Worm (Caenorhabditis elegans) whole organism, L3 larva: Measurements from ENCODE around the gene fbxc-25.
A peak's percentile ranks its signal among the peaks of the same experiment; 100 is the strongest.

Experiments used
- aly-2 ChIP-seq: fragments of 150-350 bp; optimal IDR thresholded peaks from 2 replicates; lab custom pipeline; 2014; ENCODE audit warnings: missing biosample characterization, missing genetic modification characterization
- ama-1 ChIP-seq: fragments of 150-350 bp; optimal IDR thresholded peaks from 2 replicates; lab custom pipeline; 2018
- ceh-16 ChIP-seq: sonication (generic microtip); optimal IDR thresholded peaks from 2 replicates; lab custom pipeline; 2017; ENCODE audit warnings: missing biosample characterization, missing genetic modification characterization
- ceh-28 ChIP-seq: fragments of 150-350 bp; optimal IDR thresholded peaks from 2 replicates; lab custom pipeline; 2014; ENCODE audit warnings: missing biosample characterization, missing genetic modification reagents, missing genetic modification characterization
- ceh-82 ChIP-seq: fragments of 150-350 bp; optimal IDR thresholded peaks from 2 replicates; lab custom pipeline; 2014; ENCODE audit warnings: missing biosample characterization, missing genetic modification characterization
- ceh-9 ChIP-seq: sonication (generic microtip); optimal IDR thresholded peaks from 2 replicates; lab custom pipeline; 2018; ENCODE audit warnings: missing biosample characterization, missing genetic modification characterization
- elt-1 ChIP-seq: fragments of 150-350 bp; optimal IDR thresholded peaks from 2 replicates; lab custom pipeline; 2014; ENCODE audit warnings: missing biosample characterization, missing genetic modification characterization
- elt-2 ChIP-seq: sonication (generic microtip); optimal IDR thresholded peaks from 2 replicates; lab custom pipeline; 2016; ENCODE audit warnings: missing genetic modification reagents, mild to moderate bottlenecking, missing genetic modification characterization, missing compliant biosample characterization
- elt-3 ChIP-seq, 3 experiments: fragments of 150-350 bp in 1 of 3; sonication (generic microtip) in 2 of 3; optimal IDR thresholded peaks; 2 replicates in 2 of 3; 4 replicates in 1 of 3; lab custom pipeline; 2014 to 2017; ENCODE audit warnings: missing biosample characterization in 3 of 3, missing genetic modification characterization in 3 of 3
- eor-1 ChIP-seq, 2 experiments: fragments of 150-350 bp; optimal IDR thresholded peaks; 2 replicates each; lab custom pipeline; 2014 to 2018; ENCODE audit warnings: missing biosample characterization in 2 of 2, missing genetic modification characterization in 2 of 2
- fkh-10 ChIP-seq: sonication (generic microtip); optimal IDR thresholded peaks from 2 replicates; lab custom pipeline; 2017; ENCODE audit warnings: missing biosample characterization, missing genetic modification reagents, missing genetic modification characterization
- fkh-2 ChIP-seq: fragments of 150-350 bp; optimal IDR thresholded peaks from 2 replicates; lab custom pipeline; 2014; ENCODE audit warnings: missing biosample characterization, missing genetic modification reagents, missing genetic modification characterization
- hmg-11 ChIP-seq: sonication (generic microtip); optimal IDR thresholded peaks from 2 replicates; lab custom pipeline; 2016; ENCODE audit warnings: missing genetic modification characterization, missing compliant biosample characterization
- jun-1 ChIP-seq: fragments of 150-350 bp; optimal IDR thresholded peaks from 2 replicates; lab custom pipeline; 2014; ENCODE audit warnings: missing biosample characterization, missing genetic modification reagents, missing genetic modification characterization
- lin-39 ChIP-seq: fragments of 150-350 bp; optimal IDR thresholded peaks from 2 replicates; lab custom pipeline; 2018; ENCODE audit warnings: missing biosample characterization, missing genetic modification reagents, missing genetic modification characterization
- lsy-12 ChIP-seq: sonication (generic microtip); optimal IDR thresholded peaks from 2 replicates; lab custom pipeline; 2016; ENCODE audit warnings: mild to moderate bottlenecking, missing genetic modification characterization, missing compliant biosample characterization
- mdl-1 ChIP-seq: fragments of 150-350 bp; optimal IDR thresholded peaks from 2 replicates; lab custom pipeline; 2014; ENCODE audit warnings: missing biosample characterization, missing genetic modification characterization
- mml-1 ChIP-seq: fragments of 150-350 bp; sonication (generic microtip); optimal IDR thresholded peaks from 3 replicates; lab custom pipeline; 2014; ENCODE audit warnings: missing biosample characterization, missing genetic modification characterization
- nfya-1 ChIP-seq: sonication (generic microtip); optimal IDR thresholded peaks from 2 replicates; lab custom pipeline; 2017; ENCODE audit warnings: missing genetic modification characterization, mild to moderate bottlenecking, missing compliant biosample characterization, antibody characterized with exemption, moderate library complexity; ENCODE audit not compliant: insufficient read depth
- nhr-11 ChIP-seq: fragments of 150-350 bp; optimal IDR thresholded peaks from 2 replicates; lab custom pipeline; 2014; ENCODE audit warnings: missing biosample characterization, missing genetic modification characterization
- nhr-12 ChIP-seq: fragments of 150-350 bp; optimal IDR thresholded peaks from 2 replicates; lab custom pipeline; 2014; ENCODE audit warnings: missing biosample characterization, missing genetic modification characterization
- nhr-23 ChIP-seq: fragments of 150-350 bp; optimal IDR thresholded peaks from 2 replicates; lab custom pipeline; 2014; ENCODE audit warnings: missing biosample characterization, missing genetic modification reagents, missing genetic modification characterization
- nhr-237 ChIP-seq: fragments of 150-350 bp; optimal IDR thresholded peaks from 2 replicates; lab custom pipeline; 2014; ENCODE audit warnings: missing biosample characterization, missing genetic modification characterization
- nhr-25 ChIP-seq: sonication (generic microtip); optimal IDR thresholded peaks from 2 replicates; lab custom pipeline; 2017; ENCODE audit warnings: missing biosample characterization, missing genetic modification characterization
- nhr-28 ChIP-seq: fragments of 150-350 bp; optimal IDR thresholded peaks from 2 replicates; lab custom pipeline; 2014; ENCODE audit warnings: missing biosample characterization, missing genetic modification characterization
- nhr-67 ChIP-seq: fragments of 150-350 bp; optimal IDR thresholded peaks from 2 replicates; lab custom pipeline; 2014; ENCODE audit warnings: missing biosample characterization, missing genetic modification characterization
- nhr-76 ChIP-seq: fragments of 150-350 bp; sonication (generic microtip); optimal IDR thresholded peaks from 5 replicates; lab custom pipeline; 2014; ENCODE audit warnings: missing biosample characterization, missing genetic modification characterization
- nhr-77 ChIP-seq: fragments of 150-350 bp; optimal IDR thresholded peaks from 2 replicates; lab custom pipeline; 2014; ENCODE audit warnings: missing biosample characterization, missing genetic modification characterization
- pha-4 ChIP-seq: fragments of 150-350 bp; optimal IDR thresholded peaks from 2 replicates; lab custom pipeline; 2014; ENCODE audit warnings: missing biosample characterization, missing genetic modification reagents, missing genetic modification characterization
- pqm-1 ChIP-seq: fragments of 150-350 bp; optimal IDR thresholded peaks from 2 replicates; lab custom pipeline; 2017; ENCODE audit warnings: missing biosample characterization, missing genetic modification characterization, inconsistent platforms
- sea-2 ChIP-seq: fragments of 150-350 bp; sonication (generic microtip); optimal IDR thresholded peaks from 4 replicates; lab custom pipeline; 2014; ENCODE audit warnings: missing biosample characterization, missing genetic modification reagents, missing genetic modification characterization
- skn-1 ChIP-seq: fragments of 150-350 bp; optimal IDR thresholded peaks from 2 replicates; lab custom pipeline; 2014; ENCODE audit warnings: missing biosample characterization, missing genetic modification characterization
- tbx-2 ChIP-seq: sonication (generic microtip); optimal IDR thresholded peaks from 2 replicates; lab custom pipeline; 2016; ENCODE audit warnings: mild to moderate bottlenecking, missing genetic modification characterization, missing compliant biosample characterization
- unc-39 ChIP-seq: sonication (generic microtip); optimal IDR thresholded peaks from 4 replicates; lab custom pipeline; 2017; ENCODE audit warnings: missing biosample characterization, missing genetic modification characterization
- unc-62 ChIP-seq: fragments of 150-350 bp; sonication (generic microtip); optimal IDR thresholded peaks from 4 replicates; lab custom pipeline; 2014; ENCODE audit warnings: missing biosample characterization, missing genetic modification reagents, missing genetic modification characterization

The fbxc-25 gene

DNA sequence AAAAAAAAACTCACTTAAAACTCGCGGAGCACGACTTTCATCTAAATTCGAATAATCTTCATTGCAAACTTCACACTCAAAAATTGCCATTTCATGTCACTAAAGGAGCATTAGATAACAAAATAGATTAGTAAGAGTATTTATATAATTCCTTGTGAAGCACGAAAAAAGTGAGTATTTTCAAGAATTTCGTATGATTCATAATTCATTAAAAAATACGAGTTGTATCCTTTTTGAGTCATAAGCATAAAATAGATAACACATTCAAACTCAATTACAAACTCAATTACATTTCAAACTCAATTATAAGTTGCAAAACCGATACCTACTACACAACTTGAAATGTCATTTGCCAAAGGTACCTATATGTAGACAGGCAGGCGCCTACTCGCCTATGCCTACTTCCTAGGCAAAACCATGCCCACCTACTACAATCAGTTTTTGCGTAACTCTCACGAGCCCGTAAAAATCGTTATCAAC lies 32.9 kb upstream of the fbxc-25 start, which contains the start of the genes ZK1240.8 and ZK1240.1:
ZK1240.8 (minus strand) TSS at position 101 of the 480 bp plus-strand sequence.
ZK1240.1 (plus strand) TSS at position 430 of the 480 bp plus-strand sequence.
- TF ChIP-seq pqm-1 (no peak), unc-39 (tag; lab: Kevin White, UChicago) (no peak), elt-1 (tag; lab: Kevin White, UChicago) (no peak), pha-4 (tag; lab: Kevin White, UChicago) (no peak), nhr-12 (tag; lab: Kevin White, UChicago) (no peak), ama-1 (lab: Kevin White, UChicago) (no peak), sea-2 (GFP tag; lab: Kevin White, UChicago) (no peak), nhr-67 (tag; lab: Kevin White, UChicago) (no peak)
- TF ChIP-seq, all 47 proteins: peak for 0

DNA sequence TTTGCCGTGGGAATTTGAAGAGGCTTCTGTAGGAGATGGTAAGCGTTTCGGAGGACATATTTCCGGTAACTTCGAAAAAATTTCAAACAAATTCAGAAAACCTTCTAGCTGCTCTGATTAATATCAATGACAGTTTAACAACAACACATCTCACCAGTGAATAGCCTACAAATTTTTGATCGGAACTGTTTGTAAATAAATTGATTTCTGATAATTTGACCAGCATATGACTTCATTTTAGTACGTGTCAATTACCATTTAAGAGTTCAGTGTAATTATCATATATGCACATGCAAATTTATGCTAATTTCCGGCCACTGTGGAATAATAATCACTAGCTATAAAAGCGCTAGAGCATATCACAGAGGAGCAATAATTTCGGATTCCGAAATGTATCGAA lies 28.9 kb upstream of the fbxc-25 start, which contains the start of gene ZK1240.11:
ZK1240.11 (plus strand) TSS at position 301 of the 400 bp plus-strand sequence.
- TF ChIP-seq hmg-11: no peak
- no peak for TF ChIP-seq skn-1 (tag; lab: Kevin White, UChicago)
- TF ChIP-seq unc-62 (GFP tag; lab: Kevin White, UChicago): no peak
- TF ChIP-seq mml-1: no peak
- TF ChIP-seq aly-2 (tag; lab: Kevin White, UChicago): no peak
- no peak for TF ChIP-seq unc-39 (tag; lab: Kevin White, UChicago)
- no peak for TF ChIP-seq jun-1 (tag; lab: Kevin White, UChicago)
- TF ChIP-seq nhr-67 (tag; lab: Kevin White, UChicago): no peak

DNA sequence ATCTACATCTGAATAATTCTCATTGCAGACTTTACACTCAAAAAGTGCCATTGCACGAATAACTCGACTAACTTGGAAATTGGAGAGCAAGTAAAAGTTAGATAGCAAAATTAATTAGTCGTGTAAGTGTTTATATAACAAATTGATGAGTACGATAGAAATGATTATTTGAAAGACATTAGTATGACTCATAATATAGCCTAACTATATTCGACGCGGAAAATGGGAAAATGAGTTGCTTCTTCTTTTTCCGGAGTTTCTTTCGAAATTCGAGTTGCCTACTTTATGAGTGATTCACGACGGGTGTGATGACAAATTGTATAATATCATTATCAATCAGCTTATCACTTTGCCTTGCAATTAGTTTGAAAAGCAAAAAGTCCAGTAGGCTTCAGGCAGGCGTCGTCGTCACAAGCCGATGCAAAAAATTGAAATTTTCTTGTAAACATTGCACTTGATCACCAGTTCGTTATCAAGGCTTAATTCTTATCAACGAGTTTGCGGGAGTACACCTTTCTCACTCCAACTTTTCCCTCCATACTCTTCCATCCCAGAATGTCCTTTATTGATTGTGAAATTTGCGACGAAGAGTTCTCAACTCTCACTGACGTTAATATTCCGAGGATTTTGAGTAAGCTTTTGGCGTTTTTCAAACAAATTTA lies 26.9 kb upstream of the fbxc-25 start, which contains the start of the genes ZK1240.6 and ZK1240.2:
ZK1240.6 (minus strand) TSS at position 51 of the 662 bp plus-strand sequence.
ZK1240.2 (plus strand) TSS at position 520 of the 662 bp plus-strand sequence.
- no peak for TF ChIP-seq elt-3 (tag; optimal IDR thresholded peaks at IDR 0.05; lab: Kevin White, UChicago)
- no peak for TF ChIP-seq elt-1 (tag; lab: Kevin White, UChicago)
- peak; percentile 46 for TF ChIP-seq pqm-1
- TF ChIP-seq mdl-1 (tag; lab: Kevin White, UChicago): no peak
- no peak for TF ChIP-seq ama-1 (lab: Kevin White, UChicago)
- TF ChIP-seq jun-1 (tag; lab: Kevin White, UChicago): peak; percentile 50
- TF ChIP-seq skn-1 (tag; lab: Kevin White, UChicago): no peak
- peak; percentile 24 for TF ChIP-seq pha-4 (tag; lab: Kevin White, UChicago)
- no peak for TF ChIP-seq tbx-2 (tag; lab: Kevin White, UChicago)
- TF ChIP-seq nhr-23 (tag; lab: Kevin White, UChicago): no peak
- TF ChIP-seq nhr-11 (tag; lab: Kevin White, UChicago): no peak
- TF ChIP-seq nfya-1 (tag; lab: Kevin White, UChicago): no peak
- no peak for TF ChIP-seq lin-39 (tag; lab: Kevin White, UChicago)
- TF ChIP-seq ceh-9 (tag; lab: Kevin White, UChicago): no peak
- TF ChIP-seq nhr-28: no peak
- no peak for TF ChIP-seq unc-39 (tag; lab: Kevin White, UChicago)
- TF ChIP-seq fkh-10 (GFP tag; lab: Kevin White, UChicago): no peak
- TF ChIP-seq ceh-82 (tag; lab: Kevin White, UChicago): no peak
- no peak for TF ChIP-seq nhr-76 (tag; lab: Kevin White, UChicago)
- peak; percentile 93 for TF ChIP-seq elt-2 (tag; lab: Kevin White, UChicago)
- TF ChIP-seq aly-2 (tag; lab: Kevin White, UChicago): no peak
- no peak for TF ChIP-seq hmg-11
- TF ChIP-seq lsy-12 (tag; lab: Kevin White, UChicago): no peak
- TF ChIP-seq ceh-16 (tag; lab: Kevin White, UChicago): no peak
- no peak for TF ChIP-seq eor-1 (tag; optimal IDR thresholded peaks at IDR 0.05; lab: Kevin White, UChicago)
- no peak for TF ChIP-seq sea-2 (GFP tag; lab: Kevin White, UChicago)
- no peak for TF ChIP-seq nhr-77
- TF ChIP-seq ceh-28 (tag; lab: Kevin White, UChicago): no peak
- TF ChIP-seq nhr-25 (tag; lab: Kevin White, UChicago): no peak
- TF ChIP-seq nhr-237 (tag; lab: Kevin White, UChicago): no peak
- TF ChIP-seq, all 47 proteins: peak for 4

DNA sequence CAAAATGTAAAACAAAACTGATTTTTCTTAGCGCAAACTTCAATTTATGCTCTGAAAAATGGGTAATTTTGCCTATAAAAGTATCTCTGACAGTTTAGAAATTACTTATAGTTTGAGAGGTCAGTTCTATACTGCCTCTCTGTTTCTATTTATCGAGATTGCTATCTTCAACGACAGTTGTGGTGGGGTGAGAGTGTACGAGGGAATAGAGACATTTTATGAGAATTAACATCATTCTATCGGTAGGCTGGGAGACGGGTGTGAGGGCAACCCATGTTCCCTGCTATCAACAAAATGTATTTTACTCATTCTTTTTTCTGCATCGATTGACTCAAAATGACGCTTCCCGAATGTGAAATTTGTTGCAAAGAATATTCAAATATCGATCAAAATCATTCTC lies 24.0 kb upstream of the fbxc-25 start, which contains the start of gene ZK1240.3:
ZK1240.3 (plus strand) TSS at position 238 of the 400 bp plus-strand sequence.
- TF ChIP-seq fkh-2 (tag; lab: Kevin White, UChicago) (no peak), elt-2 (tag; lab: Kevin White, UChicago) (peak; percentile 82), pqm-1 (peak; percentile 59)
- TF ChIP-seq, all 47 proteins: peak for 2
